Fruit fly (Drosophila melanogaster): ENCODE results near the gene Culd.
A peak's percentile ranks its signal among the peaks of the same experiment; 100 is the strongest.

Culd gene

dm6 chr3L:8346100-8346980 is 9.8 kb downstream of the Culd start, which contains the start of the genes CG7182 and GAPcenA (continued):
- peak; percentile 44 for TF ChIP-seq CG10366 (GFP tag; IDR thresholded peaks at IDR 0.05)
- peak; percentile 79 for TF ChIP-seq CG15601 (tag; optimal IDR thresholded peaks at IDR 0.05)
- no peak for TF ChIP-seq HLHmδ (GFP tag; optimal IDR thresholded peaks at IDR 0.05)
- TF ChIP-seq CG13775 (GFP tag; optimal IDR thresholded peaks at IDR 0.05) = peak; percentile 79
- peak; percentile 95 for TF ChIP-seq Ets65A (GFP tag)
- TF ChIP-seq CG9215 (GFP tag; IDR thresholded peaks at IDR 0.05) = peak; percentile 60
- no peak for TF ChIP-seq CG3726 (GFP tag; IDR thresholded peaks at IDR 0.05)
- peak; percentile 4 for TF ChIP-seq pum (GFP tag; optimal IDR thresholded peaks at IDR 0.05)
- no peak for TF ChIP-seq dysf (GFP tag; IDR thresholded peaks at IDR 0.05)
- no peak for TF ChIP-seq abd-A (tag; optimal IDR thresholded peaks at IDR 0.05)
- no peak for TF ChIP-seq run (tag; optimal IDR thresholded peaks at IDR 0.05)
- peak; percentile 70 for TF ChIP-seq Oli (tag; optimal IDR thresholded peaks at IDR 0.05)
- no peak for TF ChIP-seq CG17186 (GFP tag; optimal IDR thresholded peaks at IDR 0.05)
- TF ChIP-seq CTCF (GFP tag; optimal IDR thresholded peaks at IDR 0.05) = no peak
- peak; percentile 6 for TF ChIP-seq Bteb2 (GFP tag; optimal IDR thresholded peaks at IDR 0.05)
- TF ChIP-seq CG10274 (GFP tag; optimal IDR thresholded peaks at IDR 0.05) = peak; percentile 2
- TF ChIP-seq grau (tag; optimal IDR thresholded peaks at IDR 0.05) = peak; percentile 76
- peak; percentile 68 for TF ChIP-seq CG9817 (tag; optimal IDR thresholded peaks at IDR 0.05)
- peak; percentile 29 to 72 for TF ChIP-seq Hr51 (GFP tag; optimal IDR thresholded peaks at IDR 0.05)
- TF ChIP-seq CG17802 (tag; optimal IDR thresholded peaks at IDR 0.05) = peak; percentile 11
- no peak for TF ChIP-seq chn (GFP tag; optimal IDR thresholded peaks at IDR 0.05)
- TF ChIP-seq Trl (optimal IDR thresholded peaks at IDR 0.05) = no peak
- peak; percentile 41 for TF ChIP-seq Trl (GFP tag; optimal IDR thresholded peaks at IDR 0.05)
- peak; percentile 64 for TF ChIP-seq CG1602 (GFP tag; optimal IDR thresholded peaks at IDR 0.05)
- TF ChIP-seq bsh (GFP tag; optimal IDR thresholded peaks at IDR 0.05) = peak in 1 of 2 experiments; percentile 56
- peak; percentile 52; the same call in 1 of the 3 replicates for TF ChIP-seq ase (GFP tag; IDR thresholded peaks at IDR 0.05)
- peak; percentile 69 for TF ChIP-seq CG17359 (tag; optimal IDR thresholded peaks at IDR 0.05)
- TF ChIP-seq CG7963 (GFP tag; IDR thresholded peaks at IDR 0.05; ENCODE audit: partially characterized antibody) = peak; percentile 47; the same call in 1 of the 3 replicates
- peak; percentile 34; the same call in 1 of the 2 replicates for TF ChIP-seq CG31224 (GFP tag; IDR thresholded peaks at IDR 0.05)
- TF ChIP-seq CG6689 (GFP tag; IDR thresholded peaks at IDR 0.05) = peak; percentile 52; the same call in 1 of the 2 replicates
- TF ChIP-seq CG13287 (GFP tag; IDR thresholded peaks at IDR 0.05; ENCODE audit: partially characterized antibody) = peak; percentile 68
- peak; percentile 34 for TF ChIP-seq CG5245 (GFP tag; optimal IDR thresholded peaks at IDR 0.05)
- no peak for TF ChIP-seq ac (GFP tag; optimal IDR thresholded peaks at IDR 0.05)
- TF ChIP-seq her (GFP tag; optimal IDR thresholded peaks at IDR 0.05) = peak; percentile 2
- TF ChIP-seq CG12391 (tag; optimal IDR thresholded peaks at IDR 0.05) = peak; percentile 81
- TF ChIP-seq Nf-YC (tag; optimal IDR thresholded peaks at IDR 0.05) = peak; percentile 77
- peak; percentile 10 for TF ChIP-seq CG11398 (GFP tag; optimal IDR thresholded peaks at IDR 0.05)
- TF ChIP-seq croc (GFP tag; conservative IDR thresholded peaks at IDR 0.05) = peak; percentile 40; the same call in 1 of the 3 replicates
- TF ChIP-seq sens-2 (GFP tag; IDR thresholded peaks at IDR 0.05) = no peak
- TF ChIP-seq vvl (GFP tag; IDR thresholded peaks at IDR 0.05) = peak; percentile 53
- TF ChIP-seq CG6272 (GFP tag; IDR thresholded peaks at IDR 0.05) = peak; percentile 26; the same call in 1 of the 2 replicates
- TF ChIP-seq Pdp1 (GFP tag; optimal IDR thresholded peaks at IDR 0.05) = peak in 1 of 2 experiments; percentile 82
- TF ChIP-seq CG12942 (GFP tag; optimal IDR thresholded peaks at IDR 0.05) = peak; percentile 50
- 0 out of 3 replicates have a peak, but pooled peaks have one; percentile 27 for TF ChIP-seq H15 (GFP tag; IDR thresholded peaks at IDR 0.05)
- TF ChIP-seq D (optimal IDR thresholded peaks at IDR 0.05) = no peak
- TF ChIP-seq D (GFP tag; optimal IDR thresholded peaks at IDR 0.05) = peak; percentile 53
- peak; percentile 76 for TF ChIP-seq CG15269 (tag; optimal IDR thresholded peaks at IDR 0.05)
- TF ChIP-seq Neu2 (GFP tag; optimal IDR thresholded peaks at IDR 0.05; ENCODE audit: borderline replicate concordance) = no peak
- peak; percentile 39; the same call in 1 of the 3 replicates for TF ChIP-seq Aef1 (GFP tag; IDR thresholded peaks at IDR 0.05)

Measured in whole organism, embryonic.